Worm (Caenorhabditis elegans) whole organism, L4 larva: ENCODE results near the gene C18B12.4.

ENCODE experiments used
- F37D6.2 ChIP-seq: sonication (generic microtip); optimal IDR thresholded peaks from 2 replicates; lab custom pipeline; 2016; ENCODE audit warnings: mild to moderate bottlenecking, missing genetic modification characterization, missing compliant biosample characterization
- F44E2.7 ChIP-seq: fragments of 200-800 bp; sonication (Bioruptor generic); IDR thresholded peaks from 2 replicates; pipeline ENCODE4 v2.1.2; 2022; ENCODE audit warnings: missing genetic modification characterization, missing compliant biosample characterization
- F49E8.2 ChIP-seq: sonication (generic microtip); optimal IDR thresholded peaks from 2 replicates; lab custom pipeline; 2016; ENCODE audit warnings: missing compliant biosample characterization, mild to moderate bottlenecking, missing genetic modification characterization, borderline replicate concordance
- T20F7.1 ChIP-seq: fragments of 200-800 bp; sonication (Bioruptor generic); optimal IDR thresholded peaks from 2 replicates; lab custom pipeline; 2018; ENCODE audit warnings: mild to moderate bottlenecking, missing genetic modification characterization, missing compliant biosample characterization
- T26A8.4 ChIP-seq: fragments of 200-800 bp; sonication (Bioruptor generic); IDR thresholded peaks from 2 replicates; pipeline ENCODE4 v1.3.6; 2022; ENCODE audit warnings: missing genetic modification characterization, missing compliant biosample characterization
- Y48G9A.11 ChIP-seq: fragments of 200-800 bp; sonication (Bioruptor generic); IDR thresholded peaks from 2 replicates; pipeline ENCODE4 v1.3.6; 2022; ENCODE audit warnings: missing genetic modification reagents, missing genetic modification characterization, missing compliant biosample characterization
- ZK337.2 ChIP-seq: fragments of 200-800 bp; sonication (Bioruptor generic); IDR thresholded peaks from 2 replicates; pipeline ENCODE4 v1.3.6; 2022; ENCODE audit warnings: missing genetic modification reagents, missing genetic modification characterization, missing compliant biosample characterization
- aha-1 ChIP-seq: fragments of 150-350 bp; peaks from one replicate; lab custom pipeline; 2014; ENCODE audit warnings: missing biosample characterization, missing genetic modification characterization
- ama-1 ChIP-seq: fragments of 150-350 bp; optimal IDR thresholded peaks from 2 replicates; lab custom pipeline; 2014; ENCODE audit warnings: inconsistent platforms, mixed read lengths
- arid-1 ChIP-seq: fragments of 200-800 bp; sonication (Bioruptor generic); conservative IDR thresholded peaks from 2 replicates; pipeline ENCODE4 v1.3.6; 2022; ENCODE audit warnings: missing genetic modification reagents, missing genetic modification characterization, missing compliant biosample characterization
- attf-4 ChIP-seq: sonication (generic microtip); optimal IDR thresholded peaks from 3 replicates; lab custom pipeline; 2017; ENCODE audit warnings: missing biosample characterization, missing genetic modification characterization
- ceh-20 ChIP-seq: fragments of 200-800 bp; sonication (Bioruptor generic); IDR thresholded peaks from 2 replicates; pipeline ENCODE4 v1.3.6; 2022; ENCODE audit warnings: missing genetic modification reagents, missing genetic modification characterization, missing compliant biosample characterization
- ceh-32 ChIP-seq: sonication (generic microtip); optimal IDR thresholded peaks from 2 replicates; lab custom pipeline; 2016; ENCODE audit warnings: mild to moderate bottlenecking, missing genetic modification characterization, missing compliant biosample characterization; ENCODE audit not compliant: poor library complexity
- ceh-44 ChIP-seq: fragments of 200-800 bp; sonication (Bioruptor generic); IDR thresholded peaks from 2 replicates; pipeline ENCODE4 v1.3.6; 2022; ENCODE audit warnings: missing genetic modification reagents, missing genetic modification characterization, missing compliant biosample characterization
- ceh-82 ChIP-seq: sonication (generic microtip); optimal IDR thresholded peaks from 2 replicates; lab custom pipeline; 2017; ENCODE audit warnings: missing biosample characterization, missing genetic modification characterization
- ces-1 ChIP-seq: fragments of 150-350 bp; sonication (generic microtip); optimal IDR thresholded peaks from 4 replicates; lab custom pipeline; 2014; ENCODE audit warnings: missing biosample characterization, missing genetic modification reagents, missing genetic modification characterization
- daf-16 ChIP-seq, 3 experiments: sonication (generic microtip); optimal IDR thresholded peaks; 2 replicates each; lab custom pipeline; 2016 to 2017; ENCODE audit warnings: missing genetic modification characterization in 3 of 3, missing genetic modification reagents in 3 of 3, mild to moderate bottlenecking in 2 of 3, missing compliant biosample characterization in 2 of 3, missing biosample characterization in 1 of 3, moderate library complexity in 1 of 3
- dmd-6 ChIP-seq: fragments of 200-800 bp; sonication (Bioruptor generic); IDR thresholded peaks from 2 replicates; pipeline ENCODE4 v1.3.6; 2022; ENCODE audit warnings: missing genetic modification reagents, missing genetic modification characterization, missing compliant biosample characterization
- dpl-1 ChIP-seq: fragments of 150-350 bp; optimal IDR thresholded peaks from 2 replicates; lab custom pipeline; 2014; ENCODE audit warnings: missing biosample characterization, missing genetic modification reagents, missing genetic modification characterization
- dve-1 ChIP-seq: sonication (generic microtip); optimal IDR thresholded peaks from 2 replicates; lab custom pipeline; 2017; ENCODE audit warnings: antibody characterized with exemption, mild to moderate bottlenecking, missing genetic modification characterization, missing compliant biosample characterization; ENCODE audit not compliant: insufficient read depth
- gei-8 ChIP-seq: fragments of 200-800 bp; sonication (Bioruptor generic); optimal IDR thresholded peaks from 2 replicates; lab custom pipeline; 2018; ENCODE audit warnings: mild to moderate bottlenecking, missing genetic modification characterization, missing compliant biosample characterization
- hif-1 ChIP-seq, 2 experiments: sonication (generic microtip); optimal IDR thresholded peaks; 2 replicates each; lab custom pipeline; 2016 to 2017; ENCODE audit warnings: missing compliant biosample characterization in 2 of 2, missing genetic modification characterization in 2 of 2, missing genetic modification reagents in 2 of 2, missing genotype in 2 of 2, mild to moderate bottlenecking in 1 of 2
- hlh-11 ChIP-seq: fragments of 200-800 bp; sonication (Bioruptor generic); optimal IDR thresholded peaks from 2 replicates; lab custom pipeline; 2018; ENCODE audit warnings: mild to moderate bottlenecking, missing genetic modification characterization, missing compliant biosample characterization
- hlh-30 ChIP-seq: sonication (generic microtip); optimal IDR thresholded peaks from 2 replicates; lab custom pipeline; 2017; ENCODE audit warnings: antibody characterized with exemption, mild to moderate bottlenecking, missing genetic modification characterization, missing compliant biosample characterization; ENCODE audit not compliant: insufficient read depth
- jun-1 ChIP-seq: fragments of 150-350 bp; optimal IDR thresholded peaks from 2 replicates; lab custom pipeline; 2014; ENCODE audit warnings: missing biosample characterization, missing genetic modification reagents, missing genetic modification characterization
- lim-7 ChIP-seq: fragments of 200-800 bp; sonication (Bioruptor generic); IDR thresholded peaks from 2 replicates; pipeline ENCODE4 v1.3.6; 2022; ENCODE audit warnings: missing genetic modification characterization, missing compliant biosample characterization
- lin-1 ChIP-seq: fragments of 200-800 bp; sonication (Bioruptor generic); IDR thresholded peaks from 2 replicates; pipeline ENCODE4 v1.3.6; 2022; ENCODE audit warnings: missing genetic modification reagents, missing genetic modification characterization, missing compliant biosample characterization
- lin-15B ChIP-seq: fragments of 150-350 bp; sonication (generic microtip); optimal IDR thresholded peaks from 3 replicates; lab custom pipeline; 2014; ENCODE audit warnings: missing biosample characterization, missing genetic modification characterization
- madf-5 ChIP-seq, 2 experiments: fragments of 200-800 bp; sonication (Bioruptor generic); IDR thresholded peaks; 2 replicates each; pipeline ENCODE4 v1.3.6; 2022; ENCODE audit warnings: missing compliant biosample characterization in 2 of 2, missing genetic modification characterization in 2 of 2
- madf-9 ChIP-seq: fragments of 200-800 bp; sonication (Bioruptor generic); conservative IDR thresholded peaks from 2 replicates; pipeline ENCODE4 v1.3.6; 2022; ENCODE audit warnings: missing genetic modification reagents, missing genetic modification characterization, missing compliant biosample characterization
- mdl-1 ChIP-seq, 2 experiments: fragments of 150-350 bp in 1 of 2; sonication (generic microtip) in 1 of 2; optimal IDR thresholded peaks; 2 replicates each; lab custom pipeline; 2014 to 2017; ENCODE audit warnings: missing biosample characterization in 2 of 2, missing genetic modification characterization in 2 of 2
- mxl-2 ChIP-seq: fragments of 200-800 bp; sonication (Bioruptor generic); conservative IDR thresholded peaks from 2 replicates; pipeline ENCODE4 v1.3.6; 2022; ENCODE audit warnings: missing genetic modification reagents, missing genetic modification characterization, missing compliant biosample characterization
- mxl-3 ChIP-seq: fragments of 200-800 bp; sonication (Bioruptor generic); optimal IDR thresholded peaks from 2 replicates; lab custom pipeline; 2018; ENCODE audit warnings: mild to moderate bottlenecking, missing genetic modification characterization, missing compliant biosample characterization
- nhr-111 ChIP-seq: fragments of 200-800 bp; sonication (Bioruptor generic); optimal IDR thresholded peaks from 2 replicates; lab custom pipeline; 2018; ENCODE audit warnings: mild to moderate bottlenecking, missing genetic modification characterization, missing compliant biosample characterization
- nhr-25 ChIP-seq: sonication (generic microtip); optimal IDR thresholded peaks from 2 replicates; lab custom pipeline; 2017; ENCODE audit warnings: missing genetic modification characterization, mild to moderate bottlenecking, missing compliant biosample characterization, antibody characterized with exemption, moderate library complexity, borderline replicate concordance; ENCODE audit not compliant: insufficient read depth
- nhr-41 ChIP-seq: fragments of 200-800 bp; sonication (Bioruptor generic); IDR thresholded peaks from 2 replicates; pipeline ENCODE4 v1.3.6; 2022; ENCODE audit warnings: missing genetic modification reagents, missing genetic modification characterization, missing compliant biosample characterization
- saeg-2 ChIP-seq: fragments of 200-800 bp; sonication (Bioruptor generic); IDR thresholded peaks from 2 replicates; pipeline ENCODE4 v1.3.6; 2022; ENCODE audit warnings: missing genetic modification reagents, missing genetic modification characterization, missing compliant biosample characterization
- sdz-12 ChIP-seq: fragments of 200-800 bp; sonication (Bioruptor generic); optimal IDR thresholded peaks from 2 replicates; lab custom pipeline; 2018; ENCODE audit warnings: mild to moderate bottlenecking, missing genetic modification characterization, missing compliant biosample characterization
- snpc-1.2 ChIP-seq: fragments of 200-800 bp; sonication (Bioruptor generic); IDR thresholded peaks from 2 replicates; pipeline ENCODE4 v1.3.6; 2022; ENCODE audit warnings: missing genetic modification reagents, missing genetic modification characterization, missing compliant biosample characterization
- snpc-4 ChIP-seq: fragments of 150-350 bp; optimal IDR thresholded peaks from 2 replicates; lab custom pipeline; 2014; ENCODE audit warnings: missing biosample characterization, missing genetic modification characterization
- spr-1 ChIP-seq: sonication (generic microtip); optimal IDR thresholded peaks from 2 replicates; lab custom pipeline; 2016; ENCODE audit warnings: mild to moderate bottlenecking, missing genetic modification characterization, missing compliant biosample characterization
- unc-130 ChIP-seq: sonication (generic microtip); optimal IDR thresholded peaks from 2 replicates; lab custom pipeline; 2016; ENCODE audit warnings: missing genetic modification reagents, missing genetic modification characterization, missing compliant biosample characterization
- unc-62 ChIP-seq, 3 experiments: fragments of 150-350 bp in 1 of 3; sonication (generic microtip); optimal IDR thresholded peaks in 2 of 3; peaks in 1 of 3; 1 replicate in 1 of 3; 2 replicates in 2 of 3; lab custom pipeline; 2014 to 2017; ENCODE audit warnings: missing biosample characterization in 3 of 3, missing genetic modification characterization in 3 of 3, missing genetic modification reagents in 3 of 3, missing genotype in 1 of 3
- zip-11 ChIP-seq: fragments of 200-800 bp; sonication (Bioruptor generic); IDR thresholded peaks from 2 replicates; pipeline ENCODE4 v1.3.6; 2022; ENCODE audit warnings: missing genetic modification characterization, missing compliant biosample characterization
- ztf-11 ChIP-seq: fragments of 150-350 bp; optimal IDR thresholded peaks from 2 replicates; lab custom pipeline; 2014; ENCODE audit warnings: missing biosample characterization, missing genetic modification characterization

Gene C18B12.4

DNA sequence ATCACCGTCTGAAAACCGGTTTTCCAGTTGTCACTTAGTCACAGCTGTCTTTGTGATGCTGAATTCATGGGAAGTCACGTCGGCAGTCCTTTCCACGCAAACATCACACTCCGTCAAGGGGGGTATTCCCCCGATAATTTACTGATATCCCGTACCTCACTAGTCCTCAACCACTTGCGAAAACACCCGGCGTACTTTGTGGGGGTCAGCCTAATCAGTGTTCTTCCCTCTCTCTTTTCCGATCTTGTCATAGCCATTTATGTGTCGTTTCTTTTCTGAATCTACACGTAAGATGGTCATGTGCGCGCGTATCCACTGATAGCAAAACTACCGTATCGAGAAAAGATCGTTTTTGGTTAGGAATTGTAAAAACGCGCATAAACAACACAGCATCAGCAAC lies 39.0 kb upstream of the C18B12.4 start (continued):
- TF ChIP-seq unc-130 (GFP tag; lab: Kevin White, UChicago) (no peak), daf-16 (GFP tag; optimal IDR thresholded peaks at IDR 0.05; lab: Kevin White, UChicago) (no peak), daf-16 (tag; optimal IDR thresholded peaks at IDR 0.05; lab: Kevin White, UChicago) (no peak), nhr-25 (no peak), mdl-1 (tag; optimal IDR thresholded peaks at IDR 0.05; lab: Kevin White, UChicago) (peak; percentile 47 to 56), dmd-6 (GFP tag; lab: Robert Waterston, UW) (peak; percentile 28), unc-62 (GFP tag; optimal IDR thresholded peaks at IDR 0.05 in 1 of 2; lab: Kevin White, UChicago) (peak in 1 of 2 experiments; percentile 59), unc-62 (tag; optimal IDR thresholded peaks at IDR 0.05; lab: Kevin White, UChicago) (no peak), F37D6.2 (tag; lab: Kevin White, UChicago) (no peak), jun-1 (tag; lab: Kevin White, UChicago) (no peak), madf-9 (GFP tag; lab: Robert Waterston, UW) (no peak), ces-1 (no peak), hif-1 (tag; optimal IDR thresholded peaks at IDR 0.05; lab: Kevin White, UChicago) (peak; percentile 18 to 73)

DNA sequence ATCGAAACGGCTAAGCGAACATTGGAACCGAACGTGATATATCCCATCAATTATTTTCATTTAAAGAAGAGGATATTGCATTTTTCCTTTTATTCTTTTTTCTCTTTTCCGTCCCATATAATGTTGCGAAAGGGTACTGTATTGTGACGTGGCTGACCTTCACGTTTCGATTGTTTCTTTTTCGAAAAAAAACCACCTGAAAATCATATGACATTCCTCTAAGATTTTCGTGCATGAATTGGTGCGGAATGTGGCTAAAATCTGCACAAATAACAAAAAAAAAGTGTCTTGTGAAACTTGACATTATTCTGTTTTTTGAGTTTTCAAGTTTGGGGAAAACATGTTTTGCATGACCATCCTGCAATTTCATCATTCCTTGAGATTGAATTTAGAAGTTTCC lies 37.9 kb upstream of the C18B12.4 start:
- peak; percentile 98 for TF ChIP-seq aha-1
- no peak for TF ChIP-seq lim-7 (GFP tag; lab: Robert Waterston, UW)

DNA sequence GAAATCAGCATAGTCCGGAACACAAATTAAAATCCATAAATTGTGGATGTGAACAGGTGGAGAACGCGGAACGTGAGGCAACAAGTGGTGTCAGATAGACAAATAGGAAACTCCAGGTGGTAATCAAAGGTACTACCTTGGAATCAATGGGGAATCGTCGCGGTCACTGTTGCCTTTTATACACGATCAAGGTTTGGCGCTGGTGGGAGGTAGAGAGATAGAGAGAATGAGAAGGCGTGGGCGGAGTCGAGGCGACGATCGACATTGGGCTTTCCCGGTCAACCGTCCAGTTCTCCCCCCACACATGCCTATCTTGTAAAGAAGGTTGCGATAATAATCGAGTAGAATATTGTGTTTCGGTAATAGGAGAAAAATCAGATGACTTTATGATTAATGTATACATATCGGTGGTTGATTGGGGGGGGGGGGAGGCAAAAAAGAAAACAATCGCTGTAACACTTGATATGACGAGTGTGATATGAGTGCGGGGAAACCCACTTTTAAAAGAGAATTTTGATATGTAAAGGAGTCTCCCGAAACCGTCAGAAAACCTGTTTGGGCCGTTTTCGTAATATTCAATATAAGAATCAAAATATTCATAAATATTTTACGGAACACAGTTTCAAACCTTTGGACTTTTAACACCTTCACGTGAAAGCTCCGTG lies 37.3 kb upstream of the C18B12.4 start, which contains the start of the genes H40L08.8, H40L08.2 and H40L08.7:
H40L08.8 (minus strand) TSS at position 37 of the 665 bp plus-strand sequence.
H40L08.2 (minus strand) TSS at position 148 of the 665 bp plus-strand sequence.
H40L08.7 (minus strand) TSS at position 148 of the 665 bp plus-strand sequence.
- no peak for TF ChIP-seq dve-1 (tag; lab: Kevin White, UChicago)
- TF ChIP-seq T20F7.1 (GFP tag; lab: Kevin White, UChicago) = no peak
- TF ChIP-seq nhr-25 = peak; percentile 56
- TF ChIP-seq dmd-6 (GFP tag; lab: Robert Waterston, UW) = peak; percentile 16; the same call in 1 of the 2 replicates
- TF ChIP-seq dpl-1 = no peak
- TF ChIP-seq madf-5 (GFP tag; IDR thresholded peaks at IDR 0.05; lab: Robert Waterston, UW) = no peak
- no peak for TF ChIP-seq ceh-32 (tag; lab: Kevin White, UChicago)
- peak; percentile 97 for TF ChIP-seq ama-1
- TF ChIP-seq F49E8.2 (tag; lab: Kevin White, UChicago) = no peak
- TF ChIP-seq ZK337.2 (GFP tag; lab: Robert Waterston, UW) = no peak
- no peak for TF ChIP-seq nhr-41 (GFP tag; lab: Robert Waterston, UW)
- no peak for TF ChIP-seq arid-1 (GFP tag; lab: Robert Waterston, UW)
- no peak for TF ChIP-seq mxl-2 (GFP tag; lab: Robert Waterston, UW)
- no peak for TF ChIP-seq madf-9 (GFP tag; lab: Robert Waterston, UW)
- TF ChIP-seq Y48G9A.11 (GFP tag; lab: Robert Waterston, UW) = no peak
- TF ChIP-seq lin-15B (tag; lab: Kevin White, UChicago) = no peak
- TF ChIP-seq hlh-11 = peak; percentile 49
- no peak for TF ChIP-seq sdz-12 (GFP tag; lab: Kevin White, UChicago)
- no peak for TF ChIP-seq snpc-1.2 (GFP tag; lab: Robert Waterston, UW)
- no peak for TF ChIP-seq gei-8 (GFP tag; lab: Kevin White, UChicago)
- no peak for TF ChIP-seq attf-4 (tag; lab: Kevin White, UChicago)
- TF ChIP-seq nhr-111 (GFP tag; lab: Kevin White, UChicago) = no peak
- TF ChIP-seq lin-1 (GFP tag; lab: Robert Waterston, UW) = no peak
- no peak for TF ChIP-seq ceh-44
- TF ChIP-seq saeg-2 (GFP tag; lab: Robert Waterston, UW) = no peak
- no peak for TF ChIP-seq zip-11 (GFP tag; lab: Robert Waterston, UW)
- peak; percentile 45 for TF ChIP-seq mxl-3 (GFP tag; lab: Kevin White, UChicago)
- no peak for TF ChIP-seq ztf-11 (tag; lab: Kevin White, UChicago)
- no peak for TF ChIP-seq ceh-82 (tag; lab: Kevin White, UChicago)
- no peak for TF ChIP-seq spr-1
- TF ChIP-seq F44E2.7 (GFP tag; lab: Robert Waterston, UW) = no peak
- TF ChIP-seq T26A8.4 = no peak
- TF ChIP-seq ceh-20 = no peak
- no peak for TF ChIP-seq snpc-4 (tag; lab: Kevin White, UChicago)
- TF ChIP-seq hlh-30 = peak; percentile 56
- peak; percentile 98 for TF ChIP-seq aha-1
